Worm (Caenorhabditis elegans) whole organism, L4/young adult: ENCODE data around the gene F54D10.7.

Source experiments
- W03F9.2 ChIP-seq: fragments of 150-350 bp; optimal IDR thresholded peaks from 2 replicates; lab custom pipeline; 2014; ENCODE audit warnings: missing biosample characterization, missing genetic modification characterization
- dao-5 ChIP-seq: sonication (generic microtip); optimal IDR thresholded peaks from 2 replicates; lab custom pipeline; 2016; ENCODE audit warnings: missing genotype, missing genetic modification characterization, moderate library complexity, missing compliant biosample characterization

ce11 chrII:3815445-3816208 is 5.5 kb downstream of the F54D10.7 start:
- no peak for TF ChIP-seq dao-5 (tag; lab: Kevin White, UChicago)
- TF ChIP-seq W03F9.2 = no peak
